Worm (Caenorhabditis elegans) whole organism, L1 larva: Measurements from ENCODE around the gene npp-5.

Source experiments
- C04F5.9 ChIP-seq: sonication (generic microtip); optimal IDR thresholded peaks from 2 replicates; lab custom pipeline; 2016; ENCODE audit warnings: missing genetic modification characterization, missing compliant biosample characterization
- Y116A8C.19 ChIP-seq: sonication (generic microtip); optimal IDR thresholded peaks from 2 replicates; lab custom pipeline; 2016; ENCODE audit warnings: missing compliant biosample characterization, missing genetic modification characterization, borderline replicate concordance
- aly-2 ChIP-seq: fragments of 150-350 bp; optimal IDR thresholded peaks from 2 replicates; lab custom pipeline; 2014; ENCODE audit warnings: missing biosample characterization, missing genetic modification characterization
- blmp-1 ChIP-seq: fragments of 150-350 bp; optimal IDR thresholded peaks from 2 replicates; lab custom pipeline; 2014; ENCODE audit warnings: missing biosample characterization, missing genetic modification characterization
- ces-1 ChIP-seq: fragments of 150-350 bp; optimal IDR thresholded peaks from 2 replicates; lab custom pipeline; 2014; ENCODE audit warnings: missing biosample characterization, missing genetic modification reagents, missing genetic modification characterization
- dpl-1 ChIP-seq, 3 experiments: fragments of 150-350 bp in 2 of 3; sonication (generic microtip) in 1 of 3; optimal IDR thresholded peaks; 2 replicates each; lab custom pipeline; 2014 to 2017; ENCODE audit warnings: missing biosample characterization in 3 of 3, missing genetic modification characterization in 3 of 3, missing genetic modification reagents in 3 of 3
- dsc-1 ChIP-seq: sonication (generic microtip); optimal IDR thresholded peaks from 2 replicates; lab custom pipeline; 2016; ENCODE audit warnings: mild to moderate bottlenecking, missing genetic modification characterization, missing compliant biosample characterization
- efl-1 ChIP-seq, 4 experiments: fragments of 150-350 bp; optimal IDR thresholded peaks in 3 of 4; peaks in 1 of 4; 1 replicate in 1 of 4; 2 replicates in 3 of 4; lab custom pipeline; 2014; ENCODE audit warnings: missing biosample characterization in 2 of 4, missing genetic modification characterization in 2 of 4, missing genetic modification reagents in 2 of 4
- efl-3 ChIP-seq: fragments of 200-800 bp; sonication (Bioruptor generic); optimal IDR thresholded peaks from 2 replicates; lab custom pipeline; 2018; ENCODE audit warnings: mild to moderate bottlenecking, missing genetic modification characterization, missing compliant biosample characterization
- egl-27 ChIP-seq, 2 experiments: fragments of 150-350 bp in 1 of 2; sonication (generic microtip); optimal IDR thresholded peaks; 3 replicates each; lab custom pipeline; 2017 to 2018; ENCODE audit warnings: missing biosample characterization in 2 of 2, missing genetic modification characterization in 2 of 2, missing genetic modification reagents in 2 of 2
- elt-2 ChIP-seq: sonication (generic microtip); optimal IDR thresholded peaks from 2 replicates; lab custom pipeline; 2016; ENCODE audit warnings: missing genetic modification characterization, mild to moderate bottlenecking, inconsistent platforms, missing compliant biosample characterization, missing genetic modification reagents
- elt-3 ChIP-seq, 6 experiments: fragments of 150-350 bp in 1 of 6; sonication (generic microtip); optimal IDR thresholded peaks; 2 replicates each; lab custom pipeline; 2017 to 2018; ENCODE audit warnings: missing biosample characterization in 6 of 6, missing genetic modification characterization in 6 of 6, inconsistent platforms in 1 of 6
- fkh-4 ChIP-seq: sonication (generic microtip); optimal IDR thresholded peaks from 2 replicates; lab custom pipeline; 2016; ENCODE audit warnings: missing compliant biosample characterization, missing genetic modification characterization, borderline replicate concordance
- fos-1 ChIP-seq: fragments of 150-350 bp; optimal IDR thresholded peaks from 2 replicates; lab custom pipeline; 2014; ENCODE audit warnings: missing biosample characterization, missing genetic modification characterization
- hlh-4 ChIP-seq: sonication (generic microtip); optimal IDR thresholded peaks from 2 replicates; lab custom pipeline; 2016; ENCODE audit warnings: mild to moderate bottlenecking, missing genetic modification characterization, missing compliant biosample characterization
- isw-1 ChIP-seq: fragments of 200-800 bp; sonication (Bioruptor generic); IDR thresholded peaks from 2 replicates; pipeline ENCODE4 v1.3.6; 2022; ENCODE audit warnings: missing genetic modification characterization, missing compliant biosample characterization
- jun-1 ChIP-seq: fragments of 150-350 bp; optimal IDR thresholded peaks from 2 replicates; lab custom pipeline; 2014; ENCODE audit warnings: missing biosample characterization, missing genetic modification reagents, missing genetic modification characterization
- lin-13 ChIP-seq: fragments of 150-350 bp; optimal IDR thresholded peaks from 2 replicates; lab custom pipeline; 2014; ENCODE audit warnings: missing biosample characterization, missing genetic modification reagents, missing genetic modification characterization
- lin-14 ChIP-seq: fragments of 200-800 bp; sonication (Bioruptor generic); optimal IDR thresholded peaks from 2 replicates; lab custom pipeline; 2018; ENCODE audit warnings: mild to moderate bottlenecking, missing genetic modification characterization, moderate library complexity, missing compliant biosample characterization
- lin-15B ChIP-seq: fragments of 150-350 bp; sonication (generic microtip); optimal IDR thresholded peaks from 3 replicates; lab custom pipeline; 2014; ENCODE audit warnings: missing biosample characterization, missing genetic modification characterization
- lin-35 ChIP-seq, 2 experiments: fragments of 150-350 bp; optimal IDR thresholded peaks; 2 replicates each; lab custom pipeline; 2014; ENCODE audit warnings: missing biosample characterization in 2 of 2, missing genetic modification characterization in 2 of 2, missing genetic modification reagents in 2 of 2
- lsy-2 ChIP-seq, 2 experiments: fragments of 150-350 bp; optimal IDR thresholded peaks; 2 replicates each; lab custom pipeline; 2014; ENCODE audit warnings: missing biosample characterization in 2 of 2, missing genetic modification characterization in 2 of 2
- mab-9 ChIP-seq: fragments of 200-800 bp; sonication (Bioruptor generic); IDR thresholded peaks from 2 replicates; pipeline ENCODE4 v1.3.6; 2022; ENCODE audit warnings: missing genetic modification reagents, missing genetic modification characterization, missing compliant biosample characterization
- mdl-1 ChIP-seq, 2 experiments: fragments of 150-350 bp; optimal IDR thresholded peaks; 2 replicates each; lab custom pipeline; 2014 to 2017; ENCODE audit warnings: missing biosample characterization in 2 of 2, missing genetic modification characterization in 2 of 2, inconsistent platforms in 1 of 2
- mep-1 ChIP-seq: fragments of 150-350 bp; optimal IDR thresholded peaks from 2 replicates; lab custom pipeline; 2014; ENCODE audit warnings: missing biosample characterization, missing genetic modification characterization
- nhr-20 ChIP-seq: sonication (generic microtip); optimal IDR thresholded peaks from 2 replicates; lab custom pipeline; 2016; ENCODE audit warnings: mild to moderate bottlenecking, missing genetic modification characterization, missing compliant biosample characterization
- nhr-71 ChIP-seq: sonication (generic microtip); optimal IDR thresholded peaks from 2 replicates; lab custom pipeline; 2016; ENCODE audit warnings: mild to moderate bottlenecking, missing genetic modification characterization, moderate library complexity, missing compliant biosample characterization
- nhr-76 ChIP-seq: sonication (generic microtip); optimal IDR thresholded peaks from 2 replicates; lab custom pipeline; 2017; ENCODE audit warnings: missing biosample characterization, missing genetic modification characterization
- nhr-85 ChIP-seq: sonication (generic microtip); peaks from one replicate; lab custom pipeline; 2016; ENCODE audit warnings: missing genetic modification characterization, inconsistent platforms, missing compliant biosample characterization
- nhr-90 ChIP-seq: sonication (generic microtip); optimal IDR thresholded peaks from 2 replicates; lab custom pipeline; 2016; ENCODE audit warnings: mild to moderate bottlenecking, missing genetic modification characterization, missing compliant biosample characterization; ENCODE audit not compliant: poor library complexity
- pag-3 ChIP-seq: sonication (generic microtip); optimal IDR thresholded peaks from 2 replicates; lab custom pipeline; 2017; ENCODE audit warnings: missing genetic modification characterization, mild to moderate bottlenecking, missing compliant biosample characterization, antibody characterized with exemption, borderline replicate concordance; ENCODE audit not compliant: insufficient read depth
- rnt-1 ChIP-seq: sonication (generic microtip); optimal IDR thresholded peaks from 2 replicates; lab custom pipeline; 2016; ENCODE audit warnings: mild to moderate bottlenecking, missing genetic modification characterization, moderate library complexity, missing compliant biosample characterization
- skn-1 ChIP-seq: fragments of 150-350 bp; optimal IDR thresholded peaks from 2 replicates; lab custom pipeline; 2014; ENCODE audit warnings: missing biosample characterization, missing genetic modification characterization
- snpc-4 ChIP-seq: fragments of 150-350 bp; optimal IDR thresholded peaks from 2 replicates; lab custom pipeline; 2014; ENCODE audit warnings: missing biosample characterization, missing genetic modification characterization
- snu-23 ChIP-seq: sonication (generic microtip); optimal IDR thresholded peaks from 2 replicates; lab custom pipeline; 2016; ENCODE audit warnings: missing genetic modification characterization, missing compliant biosample characterization
- sox-4 ChIP-seq: sonication (generic microtip); optimal IDR thresholded peaks from 2 replicates; lab custom pipeline; 2016; ENCODE audit warnings: missing genetic modification characterization, missing compliant biosample characterization
- sptf-1 ChIP-seq: fragments of 150-350 bp; optimal IDR thresholded peaks from 2 replicates; lab custom pipeline; 2014; ENCODE audit warnings: missing biosample characterization, missing genetic modification characterization
- tbx-2 ChIP-seq: sonication (generic microtip); optimal IDR thresholded peaks from 2 replicates; lab custom pipeline; 2016; ENCODE audit warnings: missing genetic modification characterization, missing compliant biosample characterization
- tlp-1 ChIP-seq: fragments of 150-350 bp; optimal IDR thresholded peaks from 2 replicates; lab custom pipeline; 2014; ENCODE audit warnings: missing biosample characterization, missing genetic modification characterization
- unc-130 ChIP-seq: fragments of 150-350 bp; optimal IDR thresholded peaks from 2 replicates; lab custom pipeline; 2017; ENCODE audit warnings: missing biosample characterization, missing genetic modification characterization, inconsistent platforms
- unc-30 ChIP-seq: sonication (generic microtip); optimal IDR thresholded peaks from 2 replicates; lab custom pipeline; 2017; ENCODE audit warnings: missing biosample characterization, missing genetic modification characterization
- unc-62 ChIP-seq: fragments of 150-350 bp; optimal IDR thresholded peaks from 2 replicates; lab custom pipeline; 2014; ENCODE audit warnings: missing biosample characterization, missing genetic modification reagents, missing genetic modification characterization
- unc-86 ChIP-seq: sonication (generic microtip); optimal IDR thresholded peaks from 2 replicates; lab custom pipeline; 2016; ENCODE audit warnings: missing genetic modification characterization, missing compliant biosample characterization
- xbp-1 ChIP-seq: sonication (generic microtip); optimal IDR thresholded peaks from 2 replicates; lab custom pipeline; 2016; ENCODE audit warnings: missing genetic modification characterization, missing compliant biosample characterization
- zip-4 ChIP-seq: fragments of 200-800 bp; sonication (Bioruptor generic); optimal IDR thresholded peaks from 2 replicates; lab custom pipeline; 2018; ENCODE audit warnings: mild to moderate bottlenecking, missing genetic modification characterization, moderate library complexity, missing compliant biosample characterization
- ztf-11 ChIP-seq, 2 experiments: sonication (generic microtip); optimal IDR thresholded peaks; 2 replicates each; lab custom pipeline; 2016 to 2017; ENCODE audit warnings: missing genetic modification characterization in 2 of 2, missing biosample characterization in 1 of 2, missing compliant biosample characterization in 1 of 2
- ztf-4 ChIP-seq: fragments of 150-350 bp; optimal IDR thresholded peaks from 2 replicates; lab custom pipeline; 2014; ENCODE audit warnings: missing biosample characterization, missing genetic modification characterization

Gene npp-5

ce11 chrII:11619895-11620439 is 20.4 kb upstream of the npp-5 start (continued):
- TF ChIP-seq ces-1 (GFP tag; lab: Kevin White, UChicago) (no peak), efl-3 (GFP tag; lab: Kevin White, UChicago) (no peak), lin-14 (GFP tag; lab: Kevin White, UChicago) (peak; percentile 98), egl-27 (tag; optimal IDR thresholded peaks at IDR 0.05; lab: Kevin White, UChicago) (peak in 1 of 2 experiments; percentile 60), unc-62 (GFP tag; lab: Kevin White, UChicago) (no peak), unc-86 (tag; lab: Kevin White, UChicago) (peak; percentile 29), mab-9 (GFP tag; lab: Robert Waterston, UW) (0 out of 2 replicates have a peak, but pooled peaks have one; percentile 54), C04F5.9 (tag; lab: Kevin White, UChicago) (no peak), fkh-4 (tag; lab: Kevin White, UChicago) (no peak), nhr-76 (tag; lab: Kevin White, UChicago) (no peak), dsc-1 (tag; lab: Kevin White, UChicago) (peak; percentile 16), blmp-1 (peak; percentile 85), pag-3 (tag; lab: Kevin White, UChicago) (no peak), isw-1 (GFP tag; lab: Robert Waterston, UW) (peak; percentile 11; the same call in 1 of the 2 replicates), mep-1 (tag; lab: Kevin White, UChicago) (peak; percentile 71), tbx-2 (tag; lab: Kevin White, UChicago) (peak; percentile 62), sptf-1 (tag; lab: Kevin White, UChicago) (no peak), hlh-4 (tag; lab: Kevin White, UChicago) (no peak), tlp-1 (tag; lab: Kevin White, UChicago) (no peak), skn-1 (tag; lab: Kevin White, UChicago) (peak; percentile 32), sox-4 (no peak), lin-15B (peak; percentile 42), lin-13 (GFP tag; lab: Kevin White, UChicago) (peak; percentile 36), elt-2 (tag; lab: Kevin White, UChicago) (no peak), ztf-11 (tag; optimal IDR thresholded peaks at IDR 0.05; lab: Kevin White, UChicago) (peak in 1 of 2 experiments; percentile 15), nhr-71 (peak; percentile 77), unc-30 (tag; lab: Kevin White, UChicago) (no peak), xbp-1 (tag; lab: Kevin White, UChicago) (peak; percentile 58), elt-3 (tag; optimal IDR thresholded peaks at IDR 0.05; lab: Kevin White, UChicago) (peak in 2 of 6 experiments; percentile 8 to 52), Y116A8C.19 (no peak), ztf-4 (tag; lab: Kevin White, UChicago) (no peak), mdl-1 (tag; optimal IDR thresholded peaks at IDR 0.05; lab: Kevin White, UChicago) (peak in 1 of 2 experiments; percentile 69)
- TF ChIP-seq, all 84 proteins: peak for 39

- TF ChIP-seq nhr-20 (tag; lab: Kevin White, UChicago) (peak; percentile 63), jun-1 (peak; percentile 19), rnt-1 (tag; lab: Kevin White, UChicago) (peak; percentile 7), elt-2 (tag; lab: Kevin White, UChicago) (peak; percentile 77), lsy-2 (tag; optimal IDR thresholded peaks at IDR 0.05; lab: Kevin White, UChicago) (peak; percentile 18 to 39), unc-130 (tag; lab: Kevin White, UChicago) (peak; percentile 50), fos-1 (tag; lab: Kevin White, UChicago) (no peak), lin-35 (GFP tag; optimal IDR thresholded peaks at IDR 0.05; lab: Kevin White, UChicago) (peak; percentile 17 to 65), tbx-2 (tag; lab: Kevin White, UChicago) (peak; percentile 34), xbp-1 (tag; lab: Kevin White, UChicago) (peak; percentile 11), snpc-4 (tag; lab: Kevin White, UChicago) (peak; percentile 16), nhr-71 (peak; percentile 64), mdl-1 (tag; optimal IDR thresholded peaks at IDR 0.05; lab: Kevin White, UChicago) (peak in 1 of 2 experiments; percentile 47), tlp-1 (tag; lab: Kevin White, UChicago) (no peak), elt-3 (tag; optimal IDR thresholded peaks at IDR 0.05; lab: Kevin White, UChicago) (peak in 5 of 6 experiments; percentile 16 to 63 (median 55)), nhr-85 (tag; lab: Kevin White, UChicago) (peak; percentile 87), hlh-4 (tag; lab: Kevin White, UChicago) (no peak), aly-2 (tag; lab: Kevin White, UChicago) (peak; percentile 52), mab-9 (GFP tag; lab: Robert Waterston, UW) (no peak), snu-23 (GFP tag; lab: Kevin White, UChicago) (peak; percentile 56), lin-14 (GFP tag; lab: Kevin White, UChicago) (peak; percentile 83), nhr-90 (tag; lab: Kevin White, UChicago) (peak; percentile 24), blmp-1 (peak; percentile 66), mep-1 (tag; lab: Kevin White, UChicago) (peak; percentile 68), efl-1 (optimal IDR thresholded peaks at IDR 0.05; lab: Kevin White, UChicago) (peak; percentile 20 to 47), efl-1 (GFP tag; optimal IDR thresholded peaks at IDR 0.05 in 1 of 2; lab: Kevin White, UChicago) (peak in 1 of 2 experiments; percentile 88), zip-4 (GFP tag; lab: Kevin White, UChicago) (no peak), dpl-1 (GFP tag; optimal IDR thresholded peaks at IDR 0.05; lab: Kevin White, UChicago) (no peak), nhr-76 (tag; lab: Kevin White, UChicago) (peak; percentile 62)
Measured at ce11 chrII:11619171-11619570, 19.6 kb upstream of the npp-5 start.
